Fruit fly (Drosophila melanogaster) whole organism, wandering third instar larva: ENCODE results near the gene norpA.

ENCODE experiments used
- Abd-B ChIP-seq: fragments of >200 bp; optimal IDR thresholded peaks from 2 replicates; lab custom pipeline; 2017; ENCODE audit warnings: missing biosample characterization, missing genetic modification characterization
- CG32264 ChIP-seq: fragments of 200-800 bp; sonication (Bioruptor generic); optimal IDR thresholded peaks from 2 replicates; lab custom pipeline; 2016; ENCODE audit warnings: missing biosample characterization, missing genetic modification characterization
- CG9705 ChIP-seq: fragments of 200-800 bp; sonication (Bioruptor generic); optimal IDR thresholded peaks from 2 replicates; lab custom pipeline; 2018; ENCODE audit warnings: missing biosample characterization, mild to moderate bottlenecking, missing genetic modification characterization
- CrebA ChIP-seq: fragments of 200-800 bp; sonication (Bioruptor generic); optimal IDR thresholded peaks from 2 replicates; lab custom pipeline; 2016; ENCODE audit warnings: missing biosample characterization, mild to moderate bottlenecking, missing genetic modification characterization, borderline replicate concordance
- Dfd ChIP-seq: fragments of >200 bp; optimal IDR thresholded peaks from 2 replicates; lab custom pipeline; 2017; ENCODE audit warnings: missing biosample characterization, missing genetic modification characterization
- Dif ChIP-seq: fragments of 200-275, 200-300 bp; sonication (Bioruptor generic); optimal IDR thresholded peaks from 2 replicates; lab custom pipeline; 2018; ENCODE audit warnings: missing biosample characterization, missing genetic modification characterization; ENCODE audit not compliant: partially characterized antibody
- GATAd ChIP-seq: sonication (Bioruptor generic); optimal IDR thresholded peaks from 2 replicates; lab custom pipeline; 2016; ENCODE audit warnings: missing biosample characterization, missing genetic modification characterization
- HLH106 ChIP-seq: fragments of 200-800 bp; optimal IDR thresholded peaks from 3 replicates; lab custom pipeline; 2019; ENCODE audit warnings: missing biosample characterization, mild to moderate bottlenecking, missing genetic modification characterization, moderate library complexity
- Hnf4 ChIP-seq: fragments of 200-800 bp; sonication (Bioruptor generic); optimal IDR thresholded peaks from 2 replicates; lab custom pipeline; 2016; ENCODE audit warnings: missing biosample characterization, mild to moderate bottlenecking, missing genetic modification characterization
- Hr78 ChIP-seq: fragments of >200 bp; optimal IDR thresholded peaks from 2 replicates; lab custom pipeline; 2017; ENCODE audit warnings: missing biosample characterization, missing genetic modification characterization
- Hr83 ChIP-seq: fragments of 200-300 bp; sonication (Bioruptor generic); optimal IDR thresholded peaks from 2 replicates; lab custom pipeline; 2016; ENCODE audit warnings: missing biosample characterization, mild to moderate bottlenecking, missing genetic modification characterization, moderate library complexity; ENCODE audit not compliant: poor library complexity, severe bottlenecking
- Jra ChIP-seq: sonication (Bioruptor generic); optimal IDR thresholded peaks from 2 replicates; lab custom pipeline; 2016; ENCODE audit warnings: missing biosample characterization, missing genetic modification characterization
- Mio ChIP-seq: sonication (Bioruptor generic); optimal IDR thresholded peaks from 2 replicates; lab custom pipeline; 2016; ENCODE audit warnings: missing biosample characterization, missing genetic modification characterization
- Myc ChIP-seq: fragments of >200 bp; optimal IDR thresholded peaks from 2 replicates; lab custom pipeline; 2017
- N ChIP-seq: fragments of >200 bp; optimal IDR thresholded peaks from 2 replicates; lab custom pipeline; 2018; ENCODE audit warnings: missing biosample characterization, missing external identifiers, missing genetic modification characterization
- OdsH ChIP-seq: fragments of 200-800 bp; sonication (Bioruptor generic); optimal IDR thresholded peaks from 2 replicates; lab custom pipeline; 2016; ENCODE audit warnings: missing biosample characterization, mild to moderate bottlenecking, missing genetic modification characterization
- Rel ChIP-seq, 2 experiments: fragments of 200-800 bp; sonication (Bioruptor generic) in 1 of 2; optimal IDR thresholded peaks; 2 replicates in 1 of 2; 3 replicates in 1 of 2; lab custom pipeline; 2016 to 2019; ENCODE audit warnings: mild to moderate bottlenecking in 2 of 2, missing biosample characterization in 2 of 2, missing genetic modification characterization in 2 of 2, moderate library complexity in 1 of 2
- Sp1 ChIP-seq: fragments of 200-800 bp; sonication (Bioruptor generic); optimal IDR thresholded peaks from 3 replicates; lab custom pipeline; 2019; ENCODE audit warnings: missing biosample characterization, mild to moderate bottlenecking, missing genetic modification characterization, moderate library complexity
- Vsx2 ChIP-seq: fragments of 200-300, 225-300 bp; sonication (Bioruptor generic); optimal IDR thresholded peaks from 2 replicates; lab custom pipeline; 2018; ENCODE audit warnings: missing biosample characterization, missing genetic modification characterization; ENCODE audit not compliant: partially characterized antibody
- br ChIP-seq: fragments of 200-800 bp; sonication (Bioruptor generic); optimal IDR thresholded peaks from 2 replicates; lab custom pipeline; 2016; ENCODE audit warnings: missing biosample characterization, missing genetic modification characterization
- brk ChIP-seq: fragments of 200-800 bp; sonication (Bioruptor generic); optimal IDR thresholded peaks from 2 replicates; lab custom pipeline; 2016; ENCODE audit warnings: missing biosample characterization, mild to moderate bottlenecking, missing genetic modification characterization
- dl ChIP-seq, 2 experiments: fragments of 175-275, 200-275 bp in 1 of 2; fragments of 200-275 bp in 1 of 2; sonication (Bioruptor generic); optimal IDR thresholded peaks; lab custom pipeline; 2018; ENCODE audit warnings: mild to moderate bottlenecking in 2 of 2, missing biosample characterization in 2 of 2, missing genetic modification characterization in 2 of 2, moderate library complexity in 2 of 2; ENCODE audit not compliant: partially characterized antibody in 2 of 2, insufficient read depth in 1 of 2
- dmrt93B ChIP-seq: fragments of 200-800 bp; sonication (Bioruptor generic); optimal IDR thresholded peaks from 2 replicates; lab custom pipeline; 2018; ENCODE audit warnings: missing biosample characterization, mild to moderate bottlenecking, missing genetic modification characterization
- dsf ChIP-seq: sonication (Bioruptor generic); optimal IDR thresholded peaks from 2 replicates; lab custom pipeline; 2016; ENCODE audit warnings: missing biosample characterization, missing genetic modification characterization, borderline replicate concordance
- ey ChIP-seq: fragments of 200-800 bp; sonication (Bioruptor generic); optimal IDR thresholded peaks from 2 replicates; lab custom pipeline; 2016; ENCODE audit warnings: missing biosample characterization, missing genetic modification characterization
- foxo ChIP-seq, 2 experiments: fragments of 200-800 bp; sonication (Bioruptor generic); optimal IDR thresholded peaks; 2 replicates in 1 of 2; 3 replicates in 1 of 2; lab custom pipeline; 2016 to 2017; ENCODE audit warnings: missing biosample characterization in 2 of 2, missing genetic modification characterization in 2 of 2
- fru ChIP-seq: fragments of 200-800 bp; sonication (Bioruptor generic); optimal IDR thresholded peaks from 3 replicates; lab custom pipeline; 2016; ENCODE audit warnings: missing biosample characterization, mild to moderate bottlenecking, missing genetic modification characterization
- h ChIP-seq: fragments of 200-800 bp; sonication (Bioruptor generic); optimal IDR thresholded peaks from 3 replicates; lab custom pipeline; 2016; ENCODE audit warnings: missing biosample characterization, mild to moderate bottlenecking, missing genetic modification characterization
- jim ChIP-seq: fragments of 175-275, 200-325 bp; sonication (Bioruptor generic); optimal IDR thresholded peaks from 2 replicates; lab custom pipeline; 2016; ENCODE audit warnings: missing biosample characterization, mild to moderate bottlenecking, missing genetic modification characterization
- lola ChIP-seq: fragments of >200 bp; optimal IDR thresholded peaks from 2 replicates; lab custom pipeline; 2017; ENCODE audit warnings: missing biosample characterization, missing genetic modification characterization
- pan ChIP-seq: fragments of >200 bp; optimal IDR thresholded peaks from 2 replicates; lab custom pipeline; 2017
- psq ChIP-seq: fragments of 200-800 bp; sonication (Bioruptor generic); optimal IDR thresholded peaks from 3 replicates; lab custom pipeline; 2017; ENCODE audit warnings: missing biosample characterization, mild to moderate bottlenecking, missing genetic modification characterization, moderate library complexity
- rgr ChIP-seq: fragments of 200-800 bp; sonication (Bioruptor generic); optimal IDR thresholded peaks from 3 replicates; lab custom pipeline; 2016; ENCODE audit warnings: missing biosample characterization, mild to moderate bottlenecking, missing genetic modification characterization
- sage ChIP-seq: fragments of 200-800 bp; sonication (Bioruptor generic); optimal IDR thresholded peaks from 2 replicates; lab custom pipeline; 2016; ENCODE audit warnings: missing biosample characterization, mild to moderate bottlenecking, missing genetic modification characterization
- sv ChIP-seq: fragments of 200-800 bp; sonication (Bioruptor generic); optimal IDR thresholded peaks from 3 replicates; lab custom pipeline; 2016; ENCODE audit warnings: missing biosample characterization, missing genetic modification characterization
- tai ChIP-seq: sonication (Bioruptor generic); optimal IDR thresholded peaks from 2 replicates; lab custom pipeline; 2016; ENCODE audit warnings: missing biosample characterization, missing genetic modification characterization
- usp ChIP-seq: fragments of >200 bp; optimal IDR thresholded peaks from 2 replicates; lab custom pipeline; 2017; ENCODE audit warnings: missing biosample characterization, missing genetic modification characterization
- woc ChIP-seq: sonication (Bioruptor generic); optimal IDR thresholded peaks from 2 replicates; lab custom pipeline; 2016; ENCODE audit warnings: missing biosample characterization, mild to moderate bottlenecking, missing genetic modification characterization

The norpA gene

DNA sequence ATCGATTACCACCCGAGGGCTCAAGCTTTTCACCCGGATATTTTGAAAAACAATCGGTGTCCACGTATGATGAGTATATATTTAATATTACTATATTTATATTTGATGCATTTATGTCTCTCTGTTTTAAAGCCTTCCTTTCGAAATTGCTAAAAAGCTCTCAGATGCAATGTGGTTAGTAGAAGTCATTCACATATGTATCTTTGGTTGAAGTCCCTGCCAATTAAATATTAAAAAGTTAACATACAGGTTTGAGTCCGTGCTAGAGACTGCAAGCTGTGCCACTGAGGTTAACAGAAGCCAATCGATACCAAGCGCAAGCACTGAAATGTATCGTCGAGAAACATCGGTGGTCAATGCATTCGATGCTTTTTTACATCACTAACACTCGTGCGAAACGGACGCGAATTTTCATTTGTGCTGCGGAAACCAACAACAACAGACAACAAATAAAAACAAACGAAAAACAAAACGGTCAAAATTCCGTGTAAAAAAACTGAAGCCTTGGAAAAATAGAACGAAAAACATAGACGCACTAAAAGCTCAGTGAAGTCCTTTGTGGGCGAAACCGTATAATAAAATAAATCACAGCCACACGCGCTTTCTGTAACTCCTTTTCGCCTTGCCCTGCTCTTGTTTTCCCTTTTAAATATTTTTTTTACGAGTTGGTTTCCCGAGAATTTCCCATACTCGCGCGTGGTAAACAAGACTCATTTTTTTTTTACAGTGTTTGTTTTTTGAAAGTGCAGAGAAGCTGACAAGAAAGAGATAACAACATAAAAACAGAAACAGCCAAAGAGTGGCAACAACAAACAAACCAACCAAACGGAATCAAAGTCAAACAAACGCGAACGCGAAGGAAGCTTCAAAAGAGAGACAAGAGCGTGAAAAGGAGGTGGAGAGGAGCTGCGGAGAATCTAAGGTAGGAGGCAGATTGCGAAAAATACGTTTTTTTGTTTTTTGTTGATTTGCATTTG is at the start of gene norpA:
norpA (plus strand) TSS at position 393 of the 977 bp plus-strand sequence.
- TF ChIP-seq GATAd (GFP tag; lab: Kevin White, UChicago) (no peak), Hnf4 (GFP tag; lab: Kevin White, UChicago) (no peak), Jra (GFP tag; lab: Kevin White, UChicago) (peak; percentile 38), h (peak; percentile 47), tai (GFP tag; lab: Kevin White, UChicago) (no peak), sv (GFP tag; lab: Kevin White, UChicago) (no peak), OdsH (GFP tag; lab: Kevin White, UChicago) (peak; percentile 53), Rel (GFP tag; optimal IDR thresholded peaks at IDR 0.05; lab: Kevin White, UChicago) (no peak), Rel (tag; optimal IDR thresholded peaks at IDR 0.05; lab: Kevin White, UChicago) (no peak), dmrt93B (GFP tag; lab: Kevin White, UChicago) (no peak), pan (lab: Kevin White, UChicago) (no peak), Dfd (GFP tag; lab: Kevin White, UChicago) (no peak), HLH106 (tag; lab: Kevin White, UChicago) (peak; percentile 23), Hr83 (GFP tag; lab: Kevin White, UChicago) (peak; percentile 48), foxo (GFP tag; optimal IDR thresholded peaks at IDR 0.05; lab: Kevin White, UChicago) (peak in 1 of 2 experiments; percentile 46), sage (GFP tag; lab: Kevin White, UChicago) (no peak), jim (GFP tag; lab: Kevin White, UChicago) (no peak), Vsx2 (no peak), br (GFP tag; lab: Kevin White, UChicago) (peak; percentile 62), Myc (no peak), rgr (peak; percentile 30), usp (GFP tag; lab: Kevin White, UChicago) (no peak), dsf (no peak), Hr78 (GFP tag; lab: Kevin White, UChicago) (no peak), woc (GFP tag; lab: Kevin White, UChicago) (peak; percentile 24), ey (GFP tag; lab: Kevin White, UChicago) (peak; percentile 39), Abd-B (GFP tag; lab: Kevin White, UChicago) (no peak), CG32264 (no peak), dl (GFP tag; optimal IDR thresholded peaks at IDR 0.05; lab: Kevin White, UChicago; ENCODE audit: insufficient read depth in 1 of 2, partially characterized antibody in 2 of 2) (no peak), CG9705 (GFP tag; lab: Kevin White, UChicago) (no peak), N (GFP tag; lab: Kevin White, UChicago) (no peak), Sp1 (GFP tag; lab: Kevin White, UChicago) (peak; percentile 42), CrebA (GFP tag; lab: Kevin White, UChicago) (no peak), Mio (GFP tag; lab: Kevin White, UChicago) (no peak), lola (no peak), Dif (GFP tag; lab: Kevin White, UChicago) (no peak), brk (no peak), psq (GFP tag; lab: Kevin White, UChicago) (peak; percentile 94), fru (GFP tag; lab: Kevin White, UChicago) (peak; percentile 67)

DNA sequence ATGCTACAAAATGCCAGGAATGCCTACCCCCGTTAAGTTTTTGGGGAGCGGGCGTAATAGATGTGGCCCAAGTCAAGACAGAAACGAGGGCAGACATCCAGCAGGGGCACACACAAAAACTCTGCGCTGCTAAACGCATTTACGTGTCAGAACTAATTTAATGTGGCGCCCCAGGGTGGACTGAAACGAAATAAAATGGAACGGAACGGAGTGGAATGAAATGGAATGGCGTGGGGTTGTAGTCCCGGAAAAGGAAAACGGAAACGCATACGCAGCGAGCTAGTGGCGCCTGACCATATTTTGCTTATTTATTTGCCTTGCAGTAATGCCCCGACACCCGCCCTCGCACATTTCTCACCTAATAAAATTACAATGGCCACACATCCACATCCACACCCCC is 48.9 kb upstream of the norpA start:
- no peak for TF ChIP-seq CG9705 (GFP tag; lab: Kevin White, UChicago)
- no peak for TF ChIP-seq N (GFP tag; lab: Kevin White, UChicago)
- TF ChIP-seq sv (GFP tag; lab: Kevin White, UChicago), result no peak
- no peak for TF ChIP-seq brk
- no peak for TF ChIP-seq woc (GFP tag; lab: Kevin White, UChicago)
- TF ChIP-seq dsf, result no peak
- no peak for TF ChIP-seq dmrt93B (GFP tag; lab: Kevin White, UChicago)
- TF ChIP-seq HLH106 (tag; lab: Kevin White, UChicago), result no peak
- no peak for TF ChIP-seq fru (GFP tag; lab: Kevin White, UChicago)
- TF ChIP-seq Hnf4 (GFP tag; lab: Kevin White, UChicago), result no peak
- no peak for TF ChIP-seq GATAd (GFP tag; lab: Kevin White, UChicago)
- no peak for TF ChIP-seq CG32264
- TF ChIP-seq, all 38 proteins: peak for 0
